Fruit fly (Drosophila melanogaster): ENCODE data around the gene Zip71B.

The Zip71B gene

dm6 chr3L:15031773-15032172, 39.7 kb downstream of the Zip71B start:
- TF ChIP-seq vvl (GFP tag; IDR thresholded peaks at IDR 0.05) (no peak), MTF-1 (GFP tag; optimal IDR thresholded peaks at IDR 0.05; ENCODE audit: borderline replicate concordance) (no peak), Meics (GFP tag; optimal IDR thresholded peaks at IDR 0.05) (no peak), Hey (tag; optimal IDR thresholded peaks at IDR 0.05) (peak; percentile 17), CG33213 (GFP tag; optimal IDR thresholded peaks at IDR 0.05) (no peak), Atf3 (GFP tag; optimal IDR thresholded peaks at IDR 0.05) (no peak), D (optimal IDR thresholded peaks at IDR 0.05) (peak; percentile 80), D (GFP tag; optimal IDR thresholded peaks at IDR 0.05) (no peak), lmd (GFP tag; IDR thresholded peaks at IDR 0.05) (no peak), HHEX (GFP tag; optimal IDR thresholded peaks at IDR 0.05) (no peak), pan (optimal IDR thresholded peaks at IDR 0.05) (no peak), pan (GFP tag; optimal IDR thresholded peaks at IDR 0.05 in 1 of 2, IDR thresholded peaks at IDR 0.05 in 1 of 2) (no peak), scrt (GFP tag; optimal IDR thresholded peaks at IDR 0.05) (peak; percentile 55), CG17385 (GFP tag; optimal IDR thresholded peaks at IDR 0.05) (no peak), CG5180 (GFP tag; optimal IDR thresholded peaks at IDR 0.05) (peak; percentile 41), CG6791 (GFP tag; IDR thresholded peaks at IDR 0.05; ENCODE audit: partially characterized antibody) (no peak), stc (GFP tag; IDR thresholded peaks at IDR 0.05) (no peak), cg (GFP tag; optimal IDR thresholded peaks at IDR 0.05) (peak; percentile 64), Oli (tag; optimal IDR thresholded peaks at IDR 0.05) (no peak), sima (GFP tag; optimal IDR thresholded peaks at IDR 0.05) (no peak), twi (tag; optimal IDR thresholded peaks at IDR 0.05) (peak; percentile 68), maf-S (GFP tag; optimal IDR thresholded peaks at IDR 0.05) (no peak), aop (GFP tag; IDR thresholded peaks at IDR 0.05) (no peak), abd-A (tag; optimal IDR thresholded peaks at IDR 0.05) (peak; percentile 39), CG17568 (GFP tag; optimal IDR thresholded peaks at IDR 0.05) (no peak), CG15479 (GFP tag; optimal IDR thresholded peaks at IDR 0.05) (peak; percentile 43), CG12155 (GFP tag; optimal IDR thresholded peaks at IDR 0.05) (no peak), Nf-YB (GFP tag; optimal IDR thresholded peaks at IDR 0.05) (peak; percentile 74), pros (GFP tag; optimal IDR thresholded peaks at IDR 0.05) (no peak), CG1832 (GFP tag; optimal IDR thresholded peaks at IDR 0.05) (peak; percentile 4), CG2199 (GFP tag; IDR thresholded peaks at IDR 0.05) (no peak), phol (tag; optimal IDR thresholded peaks at IDR 0.05) (peak; percentile 13)

DNA sequence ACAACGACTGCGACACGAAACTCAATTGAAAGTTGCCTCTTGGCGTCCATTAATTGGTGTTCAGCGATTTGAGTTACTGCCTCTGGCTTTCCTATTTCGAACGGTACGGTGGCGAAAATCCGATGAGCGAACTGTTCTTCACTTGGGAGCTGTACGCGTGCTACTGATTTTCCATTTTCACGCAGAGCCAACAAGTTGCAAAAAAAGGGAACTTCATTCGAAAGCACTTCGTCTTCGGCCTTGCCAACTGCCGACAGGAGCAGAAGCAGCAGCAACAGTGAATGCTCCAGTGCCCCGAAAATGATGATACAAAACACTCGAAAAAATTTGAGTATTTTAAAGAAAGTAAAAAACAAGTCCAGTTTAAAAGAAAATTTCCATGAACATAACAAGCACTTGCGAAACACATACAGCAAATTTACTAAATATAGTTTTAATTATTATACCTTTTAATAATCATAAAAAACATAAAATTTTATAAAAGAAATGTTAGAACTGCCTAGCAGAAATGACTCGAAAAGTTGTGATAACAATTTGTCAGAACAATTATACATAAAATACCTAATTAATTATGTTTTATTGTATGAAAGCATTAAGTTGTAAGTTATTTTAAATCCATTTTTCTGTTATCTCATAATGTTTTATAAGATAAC, 42.1 kb downstream of the Zip71B start:
- TF ChIP-seq dmrt11E (tag; optimal IDR thresholded peaks at IDR 0.05) (no peak), wor (GFP tag; IDR thresholded peaks at IDR 0.05) (no peak), shn (GFP tag; optimal IDR thresholded peaks at IDR 0.05) (no peak), Kr (GFP tag; optimal IDR thresholded peaks at IDR 0.05) (no peak), lbe (GFP tag; optimal IDR thresholded peaks at IDR 0.05) (no peak), ab (GFP tag; optimal IDR thresholded peaks at IDR 0.05) (no peak), ssp (GFP tag; IDR thresholded peaks at IDR 0.05) (no peak), CG10654 (GFP tag; optimal IDR thresholded peaks at IDR 0.05) (no peak), CG11247 (GFP tag; IDR thresholded peaks at IDR 0.05) (no peak), Side (GFP tag; optimal IDR thresholded peaks at IDR 0.05) (no peak), ttk (GFP tag; IDR thresholded peaks at IDR 0.05) (no peak), HLH3B (GFP tag; IDR thresholded peaks at IDR 0.05) (no peak), stc (GFP tag; IDR thresholded peaks at IDR 0.05) (no peak), CG10462 (GFP tag; optimal IDR thresholded peaks at IDR 0.05) (no peak), nerfin-1 (tag; optimal IDR thresholded peaks at IDR 0.05) (no peak), oc (tag; optimal IDR thresholded peaks at IDR 0.05) (no peak), pfk (GFP tag; optimal IDR thresholded peaks at IDR 0.05) (no peak), H15 (GFP tag; IDR thresholded peaks at IDR 0.05) (no peak), nom (GFP tag; optimal IDR thresholded peaks at IDR 0.05) (no peak), gsb (GFP tag; IDR thresholded peaks at IDR 0.05) (no peak), Xbp1 (GFP tag; optimal IDR thresholded peaks at IDR 0.05) (peak; percentile 7)
